Fruit fly (Drosophila melanogaster): ENCODE data around the gene PH4alphaNE2.

DNA sequence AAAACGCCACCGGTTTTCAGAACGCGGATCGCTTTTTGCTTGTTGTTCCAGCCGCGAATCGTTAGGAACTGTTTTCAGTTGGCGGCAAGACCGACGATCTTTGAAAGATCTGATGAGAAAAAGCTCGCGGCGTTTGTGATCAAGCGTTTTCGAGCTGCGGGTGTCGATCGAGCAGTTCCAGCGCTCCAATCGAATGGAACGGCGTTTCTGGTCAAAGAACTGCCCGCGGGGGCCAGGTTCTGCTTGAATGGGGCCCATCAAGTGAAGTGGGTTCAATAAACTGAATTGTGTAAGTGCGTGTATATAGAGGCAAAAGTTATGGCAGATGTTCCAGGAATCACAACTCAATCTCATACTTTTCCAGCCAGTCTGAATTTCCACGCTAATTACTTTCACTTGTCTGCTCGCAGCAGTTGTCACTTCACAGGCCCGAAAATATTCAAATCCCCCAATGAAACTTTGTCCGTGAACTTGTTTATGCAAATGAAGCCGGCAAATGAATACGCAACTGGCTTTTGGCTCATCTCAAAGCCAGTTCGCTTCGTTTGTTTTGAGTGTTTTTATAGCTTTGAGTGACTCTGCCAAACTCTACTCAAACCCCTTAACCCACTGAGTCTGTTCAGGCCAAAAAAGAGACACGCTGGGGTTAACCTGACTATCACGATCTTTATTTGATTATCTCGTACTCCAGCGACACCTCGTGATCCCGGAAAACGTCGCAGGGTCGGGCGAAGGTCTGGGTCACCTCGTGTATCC, 15.7 kb downstream of the PH4alphaNE2 start, which contains the start of gene PH4alphaMP:
- TF ChIP-seq CG8478 (optimal IDR thresholded peaks at IDR 0.05) (no peak), CTCF (optimal IDR thresholded peaks at IDR 0.05) (no peak)

Data from S2 (cell line).